Worm (Caenorhabditis elegans) whole organism, early embryonic: Measurements from ENCODE around the gene nhr-196.

ENCODE experiments used
- aly-1 ChIP-seq: sonication (generic microtip); optimal IDR thresholded peaks from 2 replicates; lab custom pipeline; 2016; ENCODE audit warnings: missing genetic modification characterization, missing compliant biosample characterization
- hmbx-1 ChIP-seq: sonication (generic microtip); optimal IDR thresholded peaks from 2 replicates; lab custom pipeline; 2016; ENCODE audit warnings: mild to moderate bottlenecking, missing genetic modification characterization, missing compliant biosample characterization

DNA sequence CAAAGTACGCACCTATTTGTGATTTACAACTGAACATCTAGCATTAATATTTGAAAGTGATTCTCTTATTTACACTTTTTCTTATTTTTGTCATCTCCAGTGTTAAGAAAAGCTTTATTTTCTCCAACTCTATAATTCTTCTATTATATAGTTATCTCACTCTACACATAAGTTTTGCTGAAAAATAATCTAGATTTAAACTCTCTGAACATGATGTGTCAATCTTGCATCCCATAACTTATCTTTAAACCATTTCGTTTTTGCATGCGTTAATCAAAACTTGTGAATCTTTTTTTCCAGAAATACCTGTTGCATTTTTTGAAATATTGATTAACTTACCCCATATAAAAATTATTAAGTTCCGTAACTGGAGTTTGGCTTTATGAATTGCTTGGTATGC is 4.4 kb downstream of the nhr-196 start, which contains the start of gene nhr-268:
- TF ChIP-seq aly-1 (no peak), hmbx-1 (tag; lab: Kevin White, UChicago) (no peak)
